Worm (Caenorhabditis elegans) whole organism, L4 larva: ENCODE results near the gene krr-1.

Experiments used
- mdl-1 ChIP-seq, 2 experiments: fragments of 150-350 bp in 1 of 2; sonication (generic microtip) in 1 of 2; optimal IDR thresholded peaks; 2 replicates each; lab custom pipeline; 2014 to 2017; ENCODE audit warnings: missing biosample characterization in 2 of 2, missing genetic modification characterization in 2 of 2
- mxl-3 ChIP-seq: fragments of 200-800 bp; sonication (Bioruptor generic); optimal IDR thresholded peaks from 2 replicates; lab custom pipeline; 2018; ENCODE audit warnings: mild to moderate bottlenecking, missing genetic modification characterization, missing compliant biosample characterization
- nhr-237 ChIP-seq: sonication (generic microtip); optimal IDR thresholded peaks from 2 replicates; lab custom pipeline; 2017; ENCODE audit warnings: missing biosample characterization, missing genetic modification characterization
- snpc-4 ChIP-seq: fragments of 150-350 bp; optimal IDR thresholded peaks from 2 replicates; lab custom pipeline; 2014; ENCODE audit warnings: missing biosample characterization, missing genetic modification characterization
- unc-130 ChIP-seq: sonication (generic microtip); optimal IDR thresholded peaks from 2 replicates; lab custom pipeline; 2016; ENCODE audit warnings: missing genetic modification reagents, missing genetic modification characterization, missing compliant biosample characterization

- TF ChIP-seq nhr-237 (tag; lab: Kevin White, UChicago), result no peak
- no peak for TF ChIP-seq unc-130 (GFP tag; lab: Kevin White, UChicago)
- no peak for TF ChIP-seq snpc-4 (tag; lab: Kevin White, UChicago)
- TF ChIP-seq mxl-3 (GFP tag; lab: Kevin White, UChicago), result no peak
- TF ChIP-seq mdl-1 (tag; optimal IDR thresholded peaks at IDR 0.05; lab: Kevin White, UChicago), result no peak
These were observed 35.0 kb downstream of the krr-1 start, which contains the start of gene C13A2.7 for ce11 chrV:7266021-7266420.
